Fruit fly (Drosophila melanogaster) whole organism, embryonic: ENCODE measurements around the gene Nup358.
A peak's percentile ranks its signal among the peaks of the same experiment; 100 is the strongest.

Source experiments
- Ada2b ChIP-seq: fragments of 200-800 bp; sonication (Bioruptor generic); IDR thresholded peaks from 2 replicates; pipeline ENCODE4 v1.3.6; 2022; ENCODE audit warnings: missing biosample characterization, missing genetic modification characterization
- Atf3 ChIP-seq: fragments of 200-800 bp; sonication (Bioruptor generic); optimal IDR thresholded peaks from 3 replicates; lab custom pipeline; 2016; ENCODE audit warnings: missing biosample characterization, missing genetic modification characterization
- Atf6 ChIP-seq: fragments of 200-800 bp; sonication (Bioruptor generic); IDR thresholded peaks from 2 replicates; pipeline ENCODE4 v1.3.6; 2022; ENCODE audit warnings: missing biosample characterization, missing genetic modification characterization
- B-H2 ChIP-seq: fragments of 200-800 bp; sonication (Bioruptor generic); optimal IDR thresholded peaks from 2 replicates; lab custom pipeline; 2018; ENCODE audit warnings: missing biosample characterization, mild to moderate bottlenecking, missing genetic modification characterization
- CG10959 ChIP-seq: fragments of 200-800 bp; sonication (Bioruptor generic); IDR thresholded peaks from 2 replicates; pipeline ENCODE4 v1.3.6; 2022; ENCODE audit warnings: missing biosample characterization, missing genetic modification characterization
- CG11504 ChIP-seq: fragments of 200-800 bp; sonication (Bioruptor generic); optimal IDR thresholded peaks from 3 replicates; lab custom pipeline; 2019; ENCODE audit warnings: missing biosample characterization, mild to moderate bottlenecking, missing genetic modification characterization, moderate library complexity
- CG13296 ChIP-seq: fragments of 200-800 bp; sonication (Bioruptor generic); optimal IDR thresholded peaks from 3 replicates; lab custom pipeline; 2018; ENCODE audit warnings: missing biosample characterization, mild to moderate bottlenecking, missing genetic modification characterization
- CG13424 ChIP-seq: fragments of 200-800 bp; sonication (Bioruptor generic); optimal IDR thresholded peaks from 2 replicates; lab custom pipeline; 2019; ENCODE audit warnings: missing biosample characterization, mild to moderate bottlenecking, missing genetic modification characterization, moderate library complexity
- CG15514 ChIP-seq: fragments of 200-800 bp; sonication (Bioruptor generic); optimal IDR thresholded peaks from 3 replicates; lab custom pipeline; 2017; ENCODE audit warnings: missing biosample characterization, missing genetic modification characterization, mild to moderate bottlenecking, moderate library complexity, missing genetic modification reagents
- CG1832 ChIP-seq: fragments of 200-800 bp; sonication (Bioruptor generic); optimal IDR thresholded peaks from 2 replicates; lab custom pipeline; 2017; ENCODE audit warnings: missing biosample characterization, mild to moderate bottlenecking, missing genetic modification characterization, inconsistent platforms
- CG4404 ChIP-seq: fragments of 200-800 bp; sonication (Bioruptor generic); IDR thresholded peaks from 2 replicates; pipeline ENCODE4 v1.3.6; 2022; ENCODE audit warnings: missing biosample characterization, missing genetic modification characterization
- CG6689 ChIP-seq: fragments of 200-800 bp; sonication (Bioruptor generic); IDR thresholded peaks from 2 replicates; pipeline ENCODE4 v1.3.6; 2022; ENCODE audit warnings: missing biosample characterization, missing genetic modification characterization
- CG7556 ChIP-seq: fragments of 200-800 bp; sonication (Bioruptor generic); optimal IDR thresholded peaks from 2 replicates; lab custom pipeline; 2017; ENCODE audit warnings: missing biosample characterization, mild to moderate bottlenecking, missing genetic modification characterization
- CG7839 ChIP-seq: fragments of 200-800 bp; sonication (Bioruptor generic); optimal IDR thresholded peaks from 3 replicates; lab custom pipeline; 2018; ENCODE audit warnings: missing biosample characterization, mild to moderate bottlenecking, missing genetic modification characterization, moderate library complexity
- CkIIα-i1 ChIP-seq: fragments of 200-800 bp; sonication (Bioruptor generic); IDR thresholded peaks from 2 replicates; pipeline ENCODE4 v1.3.6; 2022; ENCODE audit warnings: missing biosample characterization, missing genetic modification characterization
- CoRest ChIP-seq: fragments of 200-800 bp; sonication (Bioruptor generic); optimal IDR thresholded peaks from 3 replicates; lab custom pipeline; 2018; ENCODE audit warnings: missing biosample characterization, mild to moderate bottlenecking, missing genetic modification characterization, moderate library complexity
- D19A ChIP-seq: fragments of 200-800 bp; optimal IDR thresholded peaks from 3 replicates; lab custom pipeline; 2019; ENCODE audit warnings: missing biosample characterization, mild to moderate bottlenecking, missing genetic modification characterization, moderate library complexity
- Dip3 ChIP-seq: fragments of 200-800 bp; sonication (Bioruptor generic); optimal IDR thresholded peaks from 3 replicates; lab custom pipeline; 2016; ENCODE audit warnings: missing biosample characterization, missing genetic modification characterization
- Dref ChIP-seq: fragments of 200-800 bp; sonication (Bioruptor generic); IDR thresholded peaks from 2 replicates; pipeline ENCODE4 v1.3.6; 2022; ENCODE audit warnings: missing biosample characterization, missing genetic modification characterization
- Gug ChIP-seq: fragments of 200-800 bp; sonication (Bioruptor generic); IDR thresholded peaks from 4 replicates; pipeline ENCODE4 v1.3.6; 2022; ENCODE audit warnings: missing biosample characterization, missing genetic modification characterization
- Lim3 ChIP-seq: fragments of 200-800 bp; sonication (Bioruptor generic); IDR thresholded peaks from 2 replicates; pipeline ENCODE4 v1.3.6; 2022; ENCODE audit warnings: missing biosample characterization, missing genetic modification characterization
- Mes4 ChIP-seq: fragments of 200-800 bp; sonication (Bioruptor generic); optimal IDR thresholded peaks from 2 replicates; lab custom pipeline; 2016; ENCODE audit warnings: missing biosample characterization, missing genetic modification characterization
- NC2β ChIP-seq: fragments of 200-800 bp; sonication (Bioruptor generic); optimal IDR thresholded peaks from 2 replicates; lab custom pipeline; 2016; ENCODE audit warnings: missing biosample characterization, missing genetic modification characterization
- Oaz ChIP-seq: fragments of 200-800 bp; sonication (Bioruptor generic); IDR thresholded peaks from 2 replicates; pipeline ENCODE4 v1.3.6; 2022; ENCODE audit warnings: missing biosample characterization, missing genetic modification characterization
- Oli ChIP-seq: fragments of 200-800 bp; sonication (Bioruptor generic); optimal IDR thresholded peaks from 2 replicates; lab custom pipeline; 2018; ENCODE audit warnings: missing biosample characterization, mild to moderate bottlenecking, missing genetic modification characterization, moderate library complexity
- PHDP ChIP-seq: fragments of 200-800 bp; sonication (Bioruptor generic); optimal IDR thresholded peaks from 3 replicates; lab custom pipeline; 2018; ENCODE audit warnings: missing biosample characterization, mild to moderate bottlenecking, missing genetic modification characterization, moderate library complexity
- Tbp ChIP-seq: fragments of >200 bp; optimal IDR thresholded peaks from 2 replicates; lab custom pipeline; 2018; ENCODE audit warnings: missing biosample characterization, missing genetic modification characterization
- Xrp1 ChIP-seq: fragments of 200-800 bp; sonication (Bioruptor generic); IDR thresholded peaks from 2 replicates; pipeline ENCODE4 v1.3.6; 2022; ENCODE audit warnings: missing biosample characterization, missing genetic modification characterization
- ci ChIP-seq: fragments of 200-800 bp; sonication (Bioruptor generic); IDR thresholded peaks from 3 replicates; pipeline ENCODE4 v1.3.6; 2022; ENCODE audit warnings: missing biosample characterization, missing genetic modification characterization
- crol ChIP-seq: fragments of 200-800 bp; sonication (Bioruptor generic); IDR thresholded peaks from 2 replicates; pipeline ENCODE4 v1.3.6; 2022; ENCODE audit warnings: missing biosample characterization, missing genetic modification characterization
- danr ChIP-seq: fragments of 200-800 bp; sonication (Bioruptor generic); IDR thresholded peaks from 2 replicates; pipeline ENCODE4 v1.3.6; 2022; ENCODE audit warnings: missing biosample characterization, missing genetic modification characterization
- dimm ChIP-seq: fragments of 200-800 bp; sonication (Bioruptor generic); IDR thresholded peaks from 2 replicates; pipeline ENCODE4 v1.3.6; 2022; ENCODE audit warnings: missing biosample characterization, missing genetic modification characterization
- fru ChIP-seq: fragments of >200 bp; optimal IDR thresholded peaks from 2 replicates; lab custom pipeline; 2017
- ftz-f1 ChIP-seq: fragments of 200-800 bp; sonication (Bioruptor generic); optimal IDR thresholded peaks from 2 replicates; lab custom pipeline; 2016; ENCODE audit warnings: missing biosample characterization, missing genetic modification characterization
- gem ChIP-seq: fragments of 200-800 bp; sonication (Bioruptor generic); optimal IDR thresholded peaks from 2 replicates; lab custom pipeline; 2019; ENCODE audit warnings: missing biosample characterization, mild to moderate bottlenecking, missing genetic modification characterization, moderate library complexity
- her ChIP-seq: fragments of 200-800 bp; sonication (Bioruptor generic); optimal IDR thresholded peaks from 2 replicates; lab custom pipeline; 2016; ENCODE audit warnings: missing biosample characterization, missing genetic modification characterization
- kah ChIP-seq: fragments of 200-800 bp; sonication (Bioruptor generic); optimal IDR thresholded peaks from 2 replicates; lab custom pipeline; 2018; ENCODE audit warnings: missing biosample characterization, mild to moderate bottlenecking, missing genetic modification characterization
- knrl ChIP-seq: fragments of 200-800 bp; sonication (Bioruptor generic); IDR thresholded peaks from 3 replicates; pipeline ENCODE4 v1.3.6; 2022; ENCODE audit warnings: missing biosample characterization, missing genetic modification characterization; ENCODE audit not compliant: partially characterized antibody
- mld ChIP-seq: fragments of 200-800 bp; sonication (Bioruptor generic); IDR thresholded peaks from 3 replicates; pipeline ENCODE4 v1.3.6; 2022; ENCODE audit warnings: missing biosample characterization, missing genetic modification characterization; ENCODE audit not compliant: partially characterized antibody
- nerfin-1 ChIP-seq: fragments of 200-800 bp; sonication (Bioruptor generic); optimal IDR thresholded peaks from 3 replicates; lab custom pipeline; 2019; ENCODE audit warnings: missing biosample characterization, mild to moderate bottlenecking, missing genetic modification characterization, moderate library complexity
- onecut ChIP-seq: fragments of 200-800 bp; sonication (Bioruptor generic); IDR thresholded peaks from 2 replicates; pipeline ENCODE4 v1.3.6; 2022; ENCODE audit warnings: missing biosample characterization, missing genetic modification characterization
- pan ChIP-seq, 4 experiments: fragments of >200 bp in 3 of 4; fragments of 200-800 bp in 1 of 4; sonication (Bioruptor generic) in 1 of 4; optimal IDR thresholded peaks in 3 of 4; IDR thresholded peaks in 1 of 4; 2 replicates each; pipeline versions ENCODE4 v1.3.6 to Lab custom; 2017 to 2022; ENCODE audit warnings: missing biosample characterization in 2 of 4, missing genetic modification characterization in 2 of 4, mixed read lengths in 1 of 4
- prd ChIP-seq, 3 experiments: fragments of >200 bp in 2 of 3; fragments of 200-800 bp in 1 of 3; sonication (Bioruptor generic) in 1 of 3; optimal IDR thresholded peaks in 2 of 3; IDR thresholded peaks in 1 of 3; 2 replicates in 2 of 3; 3 replicates in 1 of 3; pipeline versions ENCODE4 v1.3.6 to Lab custom; 2017 to 2022; ENCODE audit warnings: missing biosample characterization in 1 of 3, missing genetic modification characterization in 1 of 3
- schlank ChIP-seq: fragments of 200-800 bp; sonication (Bioruptor generic); optimal IDR thresholded peaks from 2 replicates; lab custom pipeline; 2018; ENCODE audit warnings: missing biosample characterization, mild to moderate bottlenecking, missing genetic modification characterization
- scrt ChIP-seq: fragments of 200-800 bp; sonication (Bioruptor generic); optimal IDR thresholded peaks from 2 replicates; lab custom pipeline; 2018; ENCODE audit warnings: missing biosample characterization, mild to moderate bottlenecking, missing genetic modification characterization, moderate library complexity
- sisA ChIP-seq: fragments of 200-800 bp; sonication (Bioruptor generic); IDR thresholded peaks from 2 replicates; pipeline ENCODE4 v1.3.6; 2022; ENCODE audit warnings: missing biosample characterization, missing genetic modification characterization
- tx ChIP-seq: fragments of 200-800 bp; sonication (Bioruptor generic); optimal IDR thresholded peaks from 2 replicates; lab custom pipeline; 2016; ENCODE audit warnings: missing biosample characterization, missing genetic modification characterization
- unc-4 ChIP-seq: fragments of 200-800 bp; sonication (Bioruptor generic); IDR thresholded peaks from 2 replicates; pipeline ENCODE4 v1.3.6; 2022; ENCODE audit warnings: missing biosample characterization, missing genetic modification characterization; ENCODE audit not compliant: partially characterized antibody
- zf30C ChIP-seq: fragments of 200-800 bp; sonication (Bioruptor generic); optimal IDR thresholded peaks from 3 replicates; lab custom pipeline; 2018; ENCODE audit warnings: missing biosample characterization, mild to moderate bottlenecking, missing genetic modification characterization
- zfh2 ChIP-seq: fragments of 200-800 bp; sonication (Bioruptor generic); optimal IDR thresholded peaks from 2 replicates; lab custom pipeline; 2016; ENCODE audit warnings: missing biosample characterization, missing genetic modification characterization

The Nup358 gene

dm6 chr3R:25207405-25208003 is 41.6 kb upstream of the Nup358 start (continued):
- TF ChIP-seq CG1832 (GFP tag; lab: Kevin White, UChicago), result no peak
- TF ChIP-seq CoRest (tag; lab: Kevin White, UChicago), result peak; percentile 80
- peak; percentile 42 for TF ChIP-seq CG15514 (GFP tag; lab: Kevin White, UChicago)
- peak; percentile 10 for TF ChIP-seq tx (GFP tag; lab: Kevin White, UChicago)
- no peak for TF ChIP-seq fru (lab: Kevin White, UChicago)
- TF ChIP-seq danr, result peak; percentile 79
- TF ChIP-seq Mes4, result peak; percentile 36
- peak; percentile 73 for TF ChIP-seq Atf6 (GFP tag; lab: Robert Waterston, UW)
- peak; percentile 59 for TF ChIP-seq CG4404 (GFP tag; lab: Robert Waterston, UW)
- TF ChIP-seq gem (tag; lab: Kevin White, UChicago), result peak; percentile 88
- TF ChIP-seq knrl (GFP tag; lab: Robert Waterston, UW), result no peak
- TF ChIP-seq dimm (GFP tag; lab: Robert Waterston, UW), result no peak
- no peak for TF ChIP-seq zf30C (GFP tag; lab: Kevin White, UChicago)
- TF ChIP-seq CG11504 (tag; lab: Kevin White, UChicago), result peak; percentile 86
- TF ChIP-seq Oli (tag; lab: Kevin White, UChicago), result peak; percentile 86
- peak; percentile 77 for TF ChIP-seq D19A (tag; lab: Kevin White, UChicago)
- TF ChIP-seq ftz-f1, result no peak
- TF ChIP-seq Gug (GFP tag; lab: Robert Waterston, UW), result peak; percentile 35; the same call in 1 of the 4 replicates
- TF ChIP-seq CG7556 (GFP tag; lab: Kevin White, UChicago), result peak; percentile 74
- peak; percentile 82 for TF ChIP-seq CG6689 (GFP tag; lab: Robert Waterston, UW)
- TF ChIP-seq unc-4, result no peak
- TF ChIP-seq Dip3 (GFP tag; lab: Kevin White, UChicago), result peak; percentile 3
- TF ChIP-seq NC2β (GFP tag; lab: Kevin White, UChicago), result no peak
- TF ChIP-seq sisA (GFP tag; lab: Robert Waterston, UW), result peak; percentile 69
- no peak for TF ChIP-seq Atf3
- TF ChIP-seq PHDP (tag; lab: Kevin White, UChicago), result peak; percentile 80
- no peak for TF ChIP-seq Tbp (GFP tag; lab: Kevin White, UChicago)
- peak; percentile 52 for TF ChIP-seq scrt (GFP tag; lab: Kevin White, UChicago)
- TF ChIP-seq Xrp1 (GFP tag; lab: Robert Waterston, UW), result peak; percentile 84
- no peak for TF ChIP-seq her (GFP tag; lab: Kevin White, UChicago)
- TF ChIP-seq CG10959 (GFP tag; lab: Robert Waterston, UW), result no peak; the same call in 1 of the 2 replicates
- no peak for TF ChIP-seq prd (optimal IDR thresholded peaks at IDR 0.05; lab: Kevin White, UChicago)
- peak; percentile 79 for TF ChIP-seq prd (GFP tag; IDR thresholded peaks at IDR 0.05; lab: Robert Waterston, UW)
- TF ChIP-seq B-H2, result no peak
- 0 out of 2 replicates have a peak, but pooled peaks have one; percentile 6 for TF ChIP-seq crol (GFP tag; lab: Robert Waterston, UW)
- no peak for TF ChIP-seq mld (GFP tag; lab: Robert Waterston, UW)
- peak; percentile 67 for TF ChIP-seq nerfin-1
- TF ChIP-seq pan (optimal IDR thresholded peaks at IDR 0.05; lab: Kevin White, UChicago), result no peak
- peak in 1 of 2 experiments; percentile 82 for TF ChIP-seq pan (GFP tag; optimal IDR thresholded peaks at IDR 0.05 in 1 of 2, IDR thresholded peaks at IDR 0.05 in 1 of 2)
- peak; percentile 68 for TF ChIP-seq onecut
- TF ChIP-seq CG7839 (tag; lab: Kevin White, UChicago), result peak; percentile 80
- TF ChIP-seq ci (GFP tag; lab: Robert Waterston, UW), result peak; percentile 81
- TF ChIP-seq Dref (GFP tag; lab: Robert Waterston, UW), result no peak
- TF ChIP-seq Oaz (GFP tag; lab: Robert Waterston, UW), result peak; percentile 50
- peak; percentile 80 for TF ChIP-seq CG13296
- peak; percentile 33 for TF ChIP-seq zfh2
- no peak for TF ChIP-seq CkIIα-i1
- no peak for TF ChIP-seq Lim3
- TF ChIP-seq CG13424 (tag; lab: Kevin White, UChicago), result peak; percentile 85
- no peak for TF ChIP-seq schlank (tag; lab: Kevin White, UChicago)
- peak; percentile 61; the same call in 1 of the 2 replicates for TF ChIP-seq Ada2b (GFP tag; lab: Robert Waterston, UW)
- peak; percentile 42 for TF ChIP-seq kah
